Worm (Caenorhabditis elegans) whole organism, dauer: ENCODE data around the gene pus-1.

Experiments
- unc-62 ChIP-seq: sonication (generic microtip); optimal IDR thresholded peaks from 2 replicates; lab custom pipeline; 2017; ENCODE audit warnings: missing biosample characterization, missing genetic modification reagents, missing genetic modification characterization

Gene pus-1

ce11 chrV:16814541-16815207 is 19.9 kb upstream of the pus-1 start:
- TF ChIP-seq unc-62 = no peak

DNA sequence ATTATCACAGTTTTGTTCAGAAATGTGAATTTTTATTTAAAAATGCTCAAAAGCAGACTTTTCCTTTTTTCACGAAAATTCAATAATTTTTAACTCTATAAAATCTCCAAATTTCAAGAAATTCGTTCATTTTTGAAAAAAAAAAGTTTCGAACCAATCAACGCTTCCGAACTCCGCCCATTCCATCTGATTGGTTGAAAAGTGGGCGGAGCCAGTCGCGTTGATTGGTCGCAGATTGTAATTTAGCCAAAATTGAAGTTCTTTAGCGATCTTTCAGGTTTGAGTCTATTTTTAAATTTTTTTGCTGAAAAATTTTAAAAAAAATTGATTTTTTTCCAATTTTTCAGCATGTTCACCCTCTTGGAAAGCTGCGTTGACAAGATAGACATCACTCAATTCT is 17.6 kb upstream of the pus-1 start:
- TF ChIP-seq unc-62 = no peak

DNA sequence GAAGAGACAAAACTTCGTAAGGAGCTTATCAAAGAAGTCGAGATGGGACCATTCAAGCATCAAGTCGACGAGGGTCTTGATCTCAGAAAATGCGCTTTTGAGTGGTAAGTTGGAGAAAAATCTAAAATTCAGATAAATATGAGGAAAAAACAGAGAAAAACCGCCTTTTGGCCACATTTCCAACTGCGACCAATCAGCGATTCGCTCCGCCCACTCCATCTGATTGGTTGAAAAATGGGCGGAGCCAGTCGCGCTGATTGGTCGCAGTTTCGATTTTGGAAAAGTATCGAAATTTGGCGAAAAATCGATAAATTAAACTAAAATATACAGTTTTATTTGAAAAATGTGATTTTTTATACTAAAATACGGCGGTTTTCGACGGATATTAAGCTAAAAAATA is 17.1 kb upstream of the pus-1 start:
- TF ChIP-seq unc-62 = no peak

- no peak for TF ChIP-seq unc-62
Observed at ce11 chrV:16808168-16808567, 13.4 kb upstream of the pus-1 start.

DNA sequence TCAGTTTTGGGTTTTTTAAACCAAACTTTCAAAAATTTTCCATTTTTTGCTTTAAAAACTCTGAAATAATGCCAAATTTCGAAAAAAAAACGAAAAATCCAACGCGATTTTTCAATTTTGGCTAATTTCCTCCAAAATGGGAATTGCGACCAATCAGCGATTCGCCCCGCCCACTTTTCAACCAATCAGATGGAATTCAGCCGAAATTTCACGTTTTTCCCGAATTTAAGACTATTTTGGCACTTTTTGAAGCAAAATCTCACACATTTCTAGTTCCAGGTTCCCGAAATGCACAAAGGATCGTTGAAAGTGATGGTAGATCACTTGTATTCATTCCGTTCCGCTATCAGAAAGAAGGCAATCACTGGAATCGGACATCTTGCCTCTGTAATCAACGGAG is 10.0 kb upstream of the pus-1 start:
- no peak for TF ChIP-seq unc-62

- no peak for TF ChIP-seq unc-62
Observed at ce11 chrV:16802572-16802971, 7.8 kb upstream of the pus-1 start, which contains the start of gene cand-1. Gene cand-1 (plus strand): TSS chrV:16802872.

- no peak for TF ChIP-seq unc-62
Observed at ce11 chrV:16800484-16800883, 5.7 kb upstream of the pus-1 start.

DNA sequence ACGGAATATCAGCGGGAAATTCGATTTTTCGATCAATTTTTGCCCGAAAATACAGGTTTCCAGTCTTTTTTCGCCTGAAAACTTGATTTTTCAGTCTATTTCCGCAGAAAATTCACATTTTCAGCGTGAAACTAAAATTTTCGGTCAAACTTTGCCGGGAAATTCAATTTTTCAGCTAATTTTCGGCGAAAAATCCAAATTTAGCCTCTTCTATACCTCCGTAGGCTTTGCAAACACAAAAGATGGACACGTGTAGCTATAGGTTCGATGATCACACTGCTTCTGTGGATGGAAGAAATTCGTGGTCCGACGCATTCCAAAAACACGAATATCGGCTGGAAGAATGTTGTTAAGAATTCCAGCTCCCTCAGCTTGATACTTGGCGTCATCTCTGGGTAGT is 673 bp downstream of the pus-1 start:
- TF ChIP-seq unc-62 = no peak

- no peak for TF ChIP-seq unc-62
Observed at ce11 chrV:16793312-16793711, 1.4 kb downstream of the pus-1 start.

- no peak for TF ChIP-seq unc-62
Observed at ce11 chrV:16792717-16793116, 2.0 kb downstream of the pus-1 start.

DNA sequence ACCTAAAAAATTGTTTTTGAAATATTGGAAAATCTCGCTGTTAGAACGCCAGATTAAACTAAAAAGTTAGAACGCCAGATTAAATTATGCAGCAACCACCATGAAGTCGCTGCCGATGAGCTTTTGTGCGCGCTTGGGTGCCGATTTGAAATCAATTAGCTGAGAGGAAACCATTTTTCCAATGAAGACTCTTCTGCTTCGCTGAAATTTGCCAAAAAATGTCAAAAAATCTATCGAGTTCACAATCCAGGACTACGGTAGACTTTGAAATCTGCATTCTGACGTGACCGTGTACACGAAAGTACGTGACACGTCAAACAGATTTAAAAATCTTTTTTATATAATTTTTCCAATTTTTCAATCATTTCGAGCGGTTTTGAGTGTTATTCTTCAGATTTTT is 5.8 kb downstream of the pus-1 start, which contains the start of gene immt-2:
Gene immt-2, plus strand, starts transcription at position 301 of the 400 bp plus-strand sequence.
- no peak for TF ChIP-seq unc-62

DNA sequence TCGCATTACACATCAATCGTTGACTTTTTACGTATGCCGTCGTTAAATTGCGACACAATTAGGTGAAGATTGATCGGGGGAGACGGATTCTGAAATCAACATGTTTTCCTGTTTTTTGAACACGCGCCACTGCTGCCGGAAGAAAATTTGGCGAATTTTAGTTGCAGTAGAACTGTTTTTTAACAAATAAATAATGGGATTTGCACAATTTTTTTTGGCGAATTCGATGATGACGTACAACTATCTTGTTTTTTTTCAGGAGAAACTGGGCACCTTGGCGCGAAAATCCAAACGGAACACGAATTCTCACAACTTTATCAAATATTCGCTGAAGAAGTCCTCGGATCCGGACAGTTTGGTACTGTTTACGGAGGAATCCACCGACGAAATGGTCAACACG is 8.7 kb downstream of the pus-1 start:
- no peak for TF ChIP-seq unc-62

DNA sequence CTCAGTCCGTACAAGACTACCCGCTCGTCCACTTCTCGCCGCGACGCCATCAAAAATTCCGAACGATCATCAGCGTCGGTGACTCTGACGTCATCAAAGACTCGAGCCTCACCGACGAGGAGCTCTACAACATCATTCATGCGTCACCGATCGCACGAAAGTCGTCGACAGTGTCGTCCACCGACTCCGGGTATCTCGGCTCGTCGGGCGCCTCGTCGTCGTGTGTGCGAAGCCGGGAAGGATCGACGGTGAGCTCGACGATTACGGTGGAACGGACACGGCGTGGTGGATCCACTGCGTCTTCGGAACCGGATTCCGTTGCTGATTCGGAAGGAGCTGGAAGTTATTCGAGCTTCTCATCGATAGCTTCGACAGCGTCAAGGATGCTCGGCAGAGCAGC is 9.9 kb downstream of the pus-1 start:
- no peak for TF ChIP-seq unc-62

DNA sequence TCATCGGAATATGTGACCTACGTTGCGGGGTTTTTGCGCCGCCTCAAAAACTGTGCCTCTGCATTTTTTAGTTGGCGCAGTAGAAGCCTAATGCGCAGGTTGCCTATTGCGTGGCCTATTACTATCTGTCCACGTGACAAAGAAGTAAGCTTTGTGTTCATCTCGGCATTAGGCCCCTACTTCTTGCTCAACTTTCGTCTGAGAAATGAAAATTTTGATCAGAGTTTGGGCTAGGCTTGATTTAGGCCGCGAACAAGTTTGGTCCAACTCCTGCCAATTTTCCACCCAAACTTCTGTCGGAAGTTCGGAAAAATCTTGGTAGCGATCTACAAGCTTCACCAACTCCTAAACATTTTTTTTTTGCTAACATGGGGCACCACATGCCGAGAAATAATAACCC is 12.8 kb downstream of the pus-1 start:
- TF ChIP-seq unc-62 = no peak

- no peak for TF ChIP-seq unc-62
Observed at ce11 chrV:16780554-16780953, 14.2 kb downstream of the pus-1 start.

DNA sequence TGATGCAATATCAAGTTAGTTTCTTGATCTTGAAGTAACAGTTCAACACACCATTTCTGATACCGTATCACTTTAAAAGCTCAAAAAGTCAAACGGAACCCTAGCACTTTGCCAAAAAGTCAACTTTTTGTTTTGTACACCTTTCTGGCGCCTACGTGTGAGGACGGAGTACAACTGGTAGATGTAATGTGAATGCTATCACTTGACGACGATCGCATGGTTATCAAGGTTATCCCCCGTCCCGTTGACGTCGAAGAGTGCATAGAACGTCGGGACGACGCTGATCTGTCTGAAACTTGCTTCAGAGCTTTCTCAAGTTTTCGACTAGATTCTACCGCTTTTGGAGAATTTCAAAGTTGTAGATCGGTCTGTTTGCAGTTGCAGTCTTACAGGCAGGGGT is 14.8 kb downstream of the pus-1 start:
- no peak for TF ChIP-seq unc-62

DNA sequence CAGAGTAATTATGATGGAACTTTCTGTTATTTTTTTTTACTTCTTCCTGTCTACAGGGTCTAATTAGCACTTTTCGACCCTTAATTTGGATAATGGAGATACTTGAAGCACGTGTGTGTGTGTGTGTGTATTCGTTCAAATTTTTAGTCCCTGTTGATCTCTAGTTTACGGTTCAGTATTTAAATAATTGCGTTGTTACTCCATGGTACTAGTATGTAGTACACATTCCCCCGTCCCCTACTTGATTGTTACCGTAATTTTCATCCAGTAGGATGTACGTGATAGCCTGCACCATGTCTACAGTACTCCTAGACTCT is 15.5 kb downstream of the pus-1 start:
- no peak for TF ChIP-seq unc-62

DNA sequence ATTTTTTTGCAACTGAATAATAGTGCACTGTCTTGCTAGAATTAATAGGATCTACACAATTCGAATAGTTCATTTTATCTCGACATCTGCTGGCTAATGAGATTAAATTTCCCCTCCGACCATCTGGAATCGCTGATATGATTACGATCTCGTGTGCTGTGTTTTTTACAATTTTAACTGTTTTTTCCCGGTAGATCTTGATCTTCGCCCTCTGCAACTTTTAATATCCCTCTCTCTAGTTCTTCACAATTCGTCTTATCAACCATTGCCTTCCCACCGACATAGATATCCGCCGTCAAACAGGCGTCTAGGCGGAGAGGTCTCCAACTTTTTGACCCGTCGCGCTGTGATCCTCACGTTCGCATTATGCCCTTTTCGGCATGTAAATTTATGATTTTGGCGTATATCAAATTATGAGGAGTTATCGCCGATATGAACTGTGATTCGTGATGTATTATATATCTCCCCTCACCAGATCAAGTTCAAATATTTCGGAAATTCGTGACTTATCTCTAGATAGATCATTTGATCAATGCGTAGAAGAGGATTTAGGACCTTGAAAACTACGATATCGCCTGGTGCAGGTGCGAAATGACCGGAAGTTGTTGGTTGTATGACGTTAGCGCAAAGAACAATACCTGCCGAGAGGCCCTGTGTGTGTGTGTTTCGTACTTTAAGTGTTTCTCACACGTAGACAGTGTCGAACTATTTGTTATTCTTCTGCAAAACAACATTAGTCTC is 16.0 kb downstream of the pus-1 start:
- no peak for TF ChIP-seq unc-62

DNA sequence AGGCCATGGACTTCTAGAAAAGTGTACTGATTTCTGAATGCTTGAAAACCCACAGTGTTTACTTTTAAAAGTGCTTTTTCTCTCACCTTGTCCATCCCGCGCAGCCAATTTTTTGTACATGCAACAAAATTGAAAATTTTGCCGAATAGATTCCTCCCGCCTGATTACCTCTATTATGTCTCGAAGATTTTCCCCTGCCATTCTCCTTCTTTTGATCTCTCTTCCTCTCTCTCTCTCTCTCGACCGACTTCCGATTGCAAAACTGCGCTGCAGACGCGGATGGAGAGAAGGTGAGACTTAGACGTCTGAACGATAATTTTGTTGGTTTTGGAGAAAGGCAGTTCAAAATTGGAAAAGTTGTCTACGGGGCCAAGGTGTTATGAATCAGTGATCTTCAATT is 20.3 kb downstream of the pus-1 start:
- no peak for TF ChIP-seq unc-62
